Worm (Caenorhabditis elegans) whole organism, late embryonic: ENCODE data around the gene R02D5.7.

ENCODE experiments used
- F13H6.1 ChIP-seq: sonication (generic microtip); optimal IDR thresholded peaks from 2 replicates; lab custom pipeline; 2016; ENCODE audit warnings: missing genetic modification characterization, missing compliant biosample characterization
- fax-1 ChIP-seq: sonication (generic microtip); optimal IDR thresholded peaks from 2 replicates; lab custom pipeline; 2016; ENCODE audit warnings: missing genotype, missing genetic modification characterization, missing compliant biosample characterization
- gmeb-2 ChIP-seq: sonication (generic microtip); optimal IDR thresholded peaks from 2 replicates; lab custom pipeline; 2016; ENCODE audit warnings: missing genetic modification characterization, inconsistent platforms, missing compliant biosample characterization
- hlh-30 ChIP-seq: sonication (generic microtip); optimal IDR thresholded peaks from 2 replicates; lab custom pipeline; 2017; ENCODE audit warnings: antibody characterized with exemption, missing genetic modification characterization, missing compliant biosample characterization; ENCODE audit not compliant: insufficient read depth
- lim-6 ChIP-seq: sonication (generic microtip); optimal IDR thresholded peaks from 2 replicates; lab custom pipeline; 2016; ENCODE audit warnings: missing genetic modification characterization, missing compliant biosample characterization
- nhr-11 ChIP-seq: fragments of 150-350 bp; optimal IDR thresholded peaks from 2 replicates; lab custom pipeline; 2014; ENCODE audit warnings: missing biosample characterization, missing genetic modification characterization
- nhr-232 ChIP-seq: sonication (generic microtip); optimal IDR thresholded peaks from 2 replicates; lab custom pipeline; 2016; ENCODE audit warnings: missing genetic modification characterization, missing compliant biosample characterization
- pha-2 ChIP-seq: sonication (generic microtip); optimal IDR thresholded peaks from 2 replicates; lab custom pipeline; 2017; ENCODE audit warnings: mild to moderate bottlenecking, missing genetic modification characterization, missing compliant biosample characterization
- pha-4 ChIP-seq: fragments of 150-350 bp; optimal IDR thresholded peaks from 2 replicates; lab custom pipeline; 2018; ENCODE audit warnings: missing biosample characterization, missing genetic modification reagents, missing genetic modification characterization
- sox-2 ChIP-seq: fragments of 200-800 bp; sonication (Bioruptor generic); IDR thresholded peaks from 2 replicates; pipeline ENCODE4 v1.3.6; 2022; ENCODE audit warnings: missing genetic modification reagents, missing genetic modification characterization, missing compliant biosample characterization
- tbx-2 ChIP-seq: sonication (generic microtip); optimal IDR thresholded peaks from 2 replicates; lab custom pipeline; 2016; ENCODE audit warnings: missing genetic modification characterization, missing compliant biosample characterization

ce11 chrV:14508005-14508521 is 26.8 kb upstream of the R02D5.7 start, which contains the start of gene R02D5.1:
- TF ChIP-seq fax-1 (no peak), tbx-2 (tag; lab: Kevin White, UChicago) (no peak), pha-4 (no peak), nhr-232 (no peak), sox-2 (GFP tag; lab: Robert Waterston, UW) (no peak), hlh-30 (no peak), lim-6 (tag; lab: Kevin White, UChicago) (no peak), nhr-11 (tag; lab: Kevin White, UChicago) (no peak), gmeb-2 (tag; lab: Kevin White, UChicago) (no peak), pha-2 (tag; lab: Kevin White, UChicago) (no peak), F13H6.1 (tag; lab: Kevin White, UChicago) (no peak)
